Worm (Caenorhabditis elegans) whole organism, L1 larva: ENCODE results near the gene rps-12.

Experiments
- C34B4.2 ChIP-seq: sonication (generic microtip); optimal IDR thresholded peaks from 2 replicates; lab custom pipeline; 2017; ENCODE audit warnings: mild to moderate bottlenecking, missing genetic modification characterization, missing compliant biosample characterization
- Y116A8C.19 ChIP-seq: sonication (generic microtip); optimal IDR thresholded peaks from 2 replicates; lab custom pipeline; 2016; ENCODE audit warnings: missing compliant biosample characterization, missing genetic modification characterization, borderline replicate concordance
- blmp-1 ChIP-seq: fragments of 150-350 bp; optimal IDR thresholded peaks from 2 replicates; lab custom pipeline; 2014; ENCODE audit warnings: missing biosample characterization, missing genetic modification characterization
- ceh-8 ChIP-seq: fragments of 200-800 bp; sonication (Bioruptor generic); optimal IDR thresholded peaks from 2 replicates; lab custom pipeline; 2018; ENCODE audit warnings: mild to moderate bottlenecking, missing genetic modification characterization, moderate library complexity, missing compliant biosample characterization
- ceh-88 ChIP-seq: fragments of 200-800 bp; sonication (Bioruptor generic); IDR thresholded peaks from 2 replicates; pipeline ENCODE4 v1.3.6; 2022; ENCODE audit warnings: missing genetic modification characterization, missing compliant biosample characterization
- dpl-1 ChIP-seq, 3 experiments: fragments of 150-350 bp in 2 of 3; sonication (generic microtip) in 1 of 3; optimal IDR thresholded peaks; 2 replicates each; lab custom pipeline; 2014 to 2017; ENCODE audit warnings: missing biosample characterization in 3 of 3, missing genetic modification characterization in 3 of 3, missing genetic modification reagents in 3 of 3
- dsc-1 ChIP-seq: sonication (generic microtip); optimal IDR thresholded peaks from 2 replicates; lab custom pipeline; 2016; ENCODE audit warnings: mild to moderate bottlenecking, missing genetic modification characterization, missing compliant biosample characterization
- efl-1 ChIP-seq, 4 experiments: fragments of 150-350 bp; optimal IDR thresholded peaks in 3 of 4; peaks in 1 of 4; 1 replicate in 1 of 4; 2 replicates in 3 of 4; lab custom pipeline; 2014; ENCODE audit warnings: missing biosample characterization in 2 of 4, missing genetic modification characterization in 2 of 4, missing genetic modification reagents in 2 of 4
- fos-1 ChIP-seq: fragments of 150-350 bp; optimal IDR thresholded peaks from 2 replicates; lab custom pipeline; 2014; ENCODE audit warnings: missing biosample characterization, missing genetic modification characterization
- isw-1 ChIP-seq: fragments of 200-800 bp; sonication (Bioruptor generic); IDR thresholded peaks from 2 replicates; pipeline ENCODE4 v1.3.6; 2022; ENCODE audit warnings: missing genetic modification characterization, missing compliant biosample characterization
- lin-14 ChIP-seq: fragments of 200-800 bp; sonication (Bioruptor generic); optimal IDR thresholded peaks from 2 replicates; lab custom pipeline; 2018; ENCODE audit warnings: mild to moderate bottlenecking, missing genetic modification characterization, moderate library complexity, missing compliant biosample characterization
- lin-35 ChIP-seq, 2 experiments: fragments of 150-350 bp; optimal IDR thresholded peaks; 2 replicates each; lab custom pipeline; 2014; ENCODE audit warnings: missing biosample characterization in 2 of 2, missing genetic modification characterization in 2 of 2, missing genetic modification reagents in 2 of 2
- lin-39 ChIP-seq: fragments of 150-350 bp; optimal IDR thresholded peaks from 2 replicates; lab custom pipeline; 2014; ENCODE audit warnings: missing biosample characterization, missing genetic modification reagents, missing genetic modification characterization
- lsy-2 ChIP-seq, 2 experiments: fragments of 150-350 bp; optimal IDR thresholded peaks; 2 replicates each; lab custom pipeline; 2014; ENCODE audit warnings: missing biosample characterization in 2 of 2, missing genetic modification characterization in 2 of 2
- mdl-1 ChIP-seq, 2 experiments: fragments of 150-350 bp; optimal IDR thresholded peaks; 2 replicates each; lab custom pipeline; 2014 to 2017; ENCODE audit warnings: missing biosample characterization in 2 of 2, missing genetic modification characterization in 2 of 2, inconsistent platforms in 1 of 2
- mep-1 ChIP-seq: fragments of 150-350 bp; optimal IDR thresholded peaks from 2 replicates; lab custom pipeline; 2014; ENCODE audit warnings: missing biosample characterization, missing genetic modification characterization
- nhr-11 ChIP-seq: fragments of 150-350 bp; optimal IDR thresholded peaks from 2 replicates; lab custom pipeline; 2014; ENCODE audit warnings: missing biosample characterization, missing genetic modification characterization
- nhr-237 ChIP-seq: fragments of 150-350 bp; optimal IDR thresholded peaks from 2 replicates; lab custom pipeline; 2014; ENCODE audit warnings: missing biosample characterization, missing genetic modification characterization
- nhr-28 ChIP-seq: fragments of 150-350 bp; optimal IDR thresholded peaks from 2 replicates; lab custom pipeline; 2014; ENCODE audit warnings: missing biosample characterization, missing genetic modification characterization
- nhr-71 ChIP-seq: sonication (generic microtip); optimal IDR thresholded peaks from 2 replicates; lab custom pipeline; 2016; ENCODE audit warnings: mild to moderate bottlenecking, missing genetic modification characterization, moderate library complexity, missing compliant biosample characterization
- nhr-76 ChIP-seq: sonication (generic microtip); optimal IDR thresholded peaks from 2 replicates; lab custom pipeline; 2017; ENCODE audit warnings: missing biosample characterization, missing genetic modification characterization
- nhr-77 ChIP-seq: fragments of 150-350 bp; optimal IDR thresholded peaks from 2 replicates; lab custom pipeline; 2014; ENCODE audit warnings: missing biosample characterization, missing genetic modification characterization
- nhr-84 ChIP-seq: sonication (generic microtip); optimal IDR thresholded peaks from 2 replicates; lab custom pipeline; 2017; ENCODE audit warnings: missing biosample characterization, missing genetic modification characterization
- nhr-85 ChIP-seq: sonication (generic microtip); peaks from one replicate; lab custom pipeline; 2016; ENCODE audit warnings: missing genetic modification characterization, inconsistent platforms, missing compliant biosample characterization
- nhr-90 ChIP-seq: sonication (generic microtip); optimal IDR thresholded peaks from 2 replicates; lab custom pipeline; 2016; ENCODE audit warnings: mild to moderate bottlenecking, missing genetic modification characterization, missing compliant biosample characterization; ENCODE audit not compliant: poor library complexity
- sptf-1 ChIP-seq: fragments of 150-350 bp; optimal IDR thresholded peaks from 2 replicates; lab custom pipeline; 2014; ENCODE audit warnings: missing biosample characterization, missing genetic modification characterization
- sup-37 ChIP-seq: fragments of 200-800 bp; sonication (Bioruptor generic); optimal IDR thresholded peaks from 2 replicates; lab custom pipeline; 2018; ENCODE audit warnings: mild to moderate bottlenecking, missing genetic modification characterization, missing compliant biosample characterization
- tbx-2 ChIP-seq: sonication (generic microtip); optimal IDR thresholded peaks from 2 replicates; lab custom pipeline; 2016; ENCODE audit warnings: missing genetic modification characterization, missing compliant biosample characterization
- unc-130 ChIP-seq: fragments of 150-350 bp; optimal IDR thresholded peaks from 2 replicates; lab custom pipeline; 2017; ENCODE audit warnings: missing biosample characterization, missing genetic modification characterization, inconsistent platforms
- unc-62 ChIP-seq: fragments of 150-350 bp; optimal IDR thresholded peaks from 2 replicates; lab custom pipeline; 2014; ENCODE audit warnings: missing biosample characterization, missing genetic modification reagents, missing genetic modification characterization
- zag-1 ChIP-seq: fragments of 150-350 bp; optimal IDR thresholded peaks from 2 replicates; lab custom pipeline; 2014; ENCODE audit warnings: missing biosample characterization, missing genetic modification characterization
- zip-4 ChIP-seq: fragments of 200-800 bp; sonication (Bioruptor generic); optimal IDR thresholded peaks from 2 replicates; lab custom pipeline; 2018; ENCODE audit warnings: mild to moderate bottlenecking, missing genetic modification characterization, moderate library complexity, missing compliant biosample characterization
- ztf-4 ChIP-seq: fragments of 150-350 bp; optimal IDR thresholded peaks from 2 replicates; lab custom pipeline; 2014; ENCODE audit warnings: missing biosample characterization, missing genetic modification characterization

rps-12 gene

DNA sequence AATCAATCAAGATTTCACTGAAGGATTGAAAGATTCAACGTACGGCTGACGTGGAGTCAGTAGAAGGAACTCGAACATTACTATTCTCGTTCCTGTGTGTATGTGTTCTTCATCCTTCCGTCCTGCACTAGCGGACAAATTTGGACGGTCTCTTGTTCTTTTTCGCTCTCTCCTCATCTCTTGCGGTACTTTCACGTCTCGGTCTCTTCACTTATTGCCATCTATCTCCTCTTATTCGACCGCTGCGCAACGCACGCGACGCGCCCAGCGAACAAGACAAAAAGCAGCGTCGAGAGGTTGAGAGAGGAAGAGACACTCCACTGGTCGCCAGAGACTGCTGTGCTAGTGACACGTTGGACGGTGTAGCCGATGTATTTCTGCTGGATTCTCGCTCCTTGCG is 36.4 kb downstream of the rps-12 start (continued):
- TF ChIP-seq nhr-85 (tag; lab: Kevin White, UChicago) (no peak), efl-1 (optimal IDR thresholded peaks at IDR 0.05; lab: Kevin White, UChicago) (peak; percentile 68 to 83), efl-1 (GFP tag; optimal IDR thresholded peaks at IDR 0.05 in 1 of 2; lab: Kevin White, UChicago) (peak; percentile 30 to 96), lin-39 (tag; lab: Kevin White, UChicago) (no peak), nhr-76 (tag; lab: Kevin White, UChicago) (no peak), nhr-237 (tag; lab: Kevin White, UChicago) (no peak), unc-130 (tag; lab: Kevin White, UChicago) (no peak), ztf-4 (no peak), nhr-11 (tag; lab: Kevin White, UChicago) (no peak), zip-4 (GFP tag; lab: Kevin White, UChicago) (no peak), dsc-1 (tag; lab: Kevin White, UChicago) (peak; percentile 30), sptf-1 (no peak), mep-1 (tag; lab: Kevin White, UChicago) (peak; percentile 74), blmp-1 (tag; lab: Kevin White, UChicago) (peak; percentile 52), lin-35 (GFP tag; optimal IDR thresholded peaks at IDR 0.05; lab: Kevin White, UChicago) (peak; percentile 55 to 64), nhr-71 (tag; lab: Kevin White, UChicago) (peak; percentile 58), dpl-1 (GFP tag; optimal IDR thresholded peaks at IDR 0.05; lab: Kevin White, UChicago) (peak in 2 of 3 experiments; percentile 49 to 62), nhr-77 (tag; lab: Kevin White, UChicago) (peak; percentile 43)

DNA sequence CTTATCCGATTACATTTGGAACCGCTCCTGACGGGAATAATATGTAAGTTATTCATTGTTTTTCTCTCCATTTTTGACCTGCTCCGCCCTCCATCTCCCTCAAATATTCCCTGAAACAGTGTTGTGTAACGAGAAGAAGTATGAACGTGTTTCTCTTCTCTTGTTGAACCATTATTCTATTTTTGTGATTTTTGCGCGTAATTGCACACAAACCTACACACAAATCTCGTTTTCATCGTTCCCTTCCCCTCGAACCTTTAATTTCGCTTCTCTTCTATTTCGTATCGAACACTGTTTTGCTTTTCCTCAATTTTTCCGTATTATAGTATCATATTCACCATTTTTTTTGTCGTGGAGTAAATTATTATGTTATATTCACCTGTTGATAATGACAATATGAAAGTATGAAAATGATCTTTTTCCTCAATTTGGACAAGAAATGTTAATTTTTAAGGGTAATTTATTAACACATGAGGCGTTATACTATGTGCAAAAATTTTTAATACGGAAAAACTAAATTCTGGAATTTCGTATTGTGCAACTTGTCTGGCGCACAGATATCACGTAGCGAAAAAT is 38.2 kb downstream of the rps-12 start:
- TF ChIP-seq C34B4.2 (tag; lab: Kevin White, UChicago) (no peak), nhr-237 (tag; lab: Kevin White, UChicago) (no peak), ceh-8 (no peak), nhr-84 (tag; lab: Kevin White, UChicago) (no peak), nhr-28 (tag; lab: Kevin White, UChicago) (no peak), sup-37 (no peak)

DNA sequence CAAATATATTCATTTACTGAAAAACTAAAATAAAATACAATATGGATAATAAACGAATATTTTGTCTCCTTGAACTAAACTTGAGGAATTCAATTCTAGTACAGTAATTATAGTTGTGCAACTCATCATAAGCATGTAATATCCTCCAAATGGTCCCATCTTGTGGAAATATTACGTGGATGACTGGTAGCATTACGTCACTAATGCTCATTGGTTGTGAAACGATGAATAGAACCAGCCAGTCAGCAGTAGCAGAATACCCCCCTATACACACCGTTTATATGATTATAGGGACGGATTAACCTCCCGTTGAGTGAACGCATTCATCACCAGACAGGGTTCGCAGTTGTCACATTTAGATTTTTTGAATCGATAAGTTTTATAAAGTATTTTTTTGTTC is 39.3 kb downstream of the rps-12 start:
- no peak for TF ChIP-seq nhr-90 (tag; lab: Kevin White, UChicago)
- TF ChIP-seq fos-1 (tag; lab: Kevin White, UChicago): no peak
- no peak for TF ChIP-seq Y116A8C.19 (tag; lab: Kevin White, UChicago)
- no peak for TF ChIP-seq zag-1 (tag; lab: Kevin White, UChicago)
- TF ChIP-seq ztf-4: no peak
- TF ChIP-seq sup-37: no peak
- no peak for TF ChIP-seq unc-62 (GFP tag; lab: Kevin White, UChicago)
- no peak for TF ChIP-seq mdl-1 (tag; optimal IDR thresholded peaks at IDR 0.05; lab: Kevin White, UChicago)
- TF ChIP-seq ceh-88 (GFP tag; lab: Robert Waterston, UW): no peak
- TF ChIP-seq isw-1 (GFP tag; lab: Robert Waterston, UW): no peak
- TF ChIP-seq, all 84 proteins: peak for 0

DNA sequence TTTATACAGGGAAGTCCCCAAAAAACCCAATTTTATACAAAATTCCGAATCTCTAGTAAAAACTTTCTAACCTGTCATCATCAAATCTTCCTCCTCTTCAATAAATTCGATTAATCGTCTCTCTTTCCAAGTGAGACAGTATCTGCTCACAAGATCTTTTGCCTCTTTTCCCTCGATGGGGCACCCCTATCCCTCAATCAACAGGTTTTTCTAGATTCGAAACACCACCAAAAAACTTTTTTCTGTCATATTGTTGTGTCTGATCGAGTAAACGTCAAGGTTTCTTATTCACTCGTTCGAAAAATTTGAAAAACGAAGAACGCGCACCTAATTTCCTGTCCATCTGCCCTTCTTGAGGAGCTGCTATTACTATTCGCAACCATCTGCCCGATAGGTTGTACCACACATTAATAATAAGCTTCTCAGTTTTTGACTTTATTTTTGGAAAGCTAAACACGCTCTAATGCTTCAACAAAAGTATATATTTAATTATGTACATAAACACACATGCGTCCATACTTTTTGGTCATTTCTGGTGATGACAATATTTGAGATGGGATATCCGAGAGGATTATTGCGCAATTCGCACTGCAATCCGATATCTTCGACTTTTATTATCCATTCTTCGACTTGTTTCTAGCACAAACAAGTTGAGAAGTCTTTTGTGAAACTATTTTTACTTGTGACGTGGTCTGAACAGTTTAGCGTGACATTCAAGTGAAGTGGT is 40.2 kb downstream of the rps-12 start:
- peak; percentile 24 for TF ChIP-seq lin-14
- TF ChIP-seq nhr-85 (tag; lab: Kevin White, UChicago): peak; percentile 70
- TF ChIP-seq tbx-2 (tag; lab: Kevin White, UChicago): no peak
- peak; percentile 6 for TF ChIP-seq blmp-1 (tag; lab: Kevin White, UChicago)
- TF ChIP-seq, all 84 proteins: peak for 3

DNA sequence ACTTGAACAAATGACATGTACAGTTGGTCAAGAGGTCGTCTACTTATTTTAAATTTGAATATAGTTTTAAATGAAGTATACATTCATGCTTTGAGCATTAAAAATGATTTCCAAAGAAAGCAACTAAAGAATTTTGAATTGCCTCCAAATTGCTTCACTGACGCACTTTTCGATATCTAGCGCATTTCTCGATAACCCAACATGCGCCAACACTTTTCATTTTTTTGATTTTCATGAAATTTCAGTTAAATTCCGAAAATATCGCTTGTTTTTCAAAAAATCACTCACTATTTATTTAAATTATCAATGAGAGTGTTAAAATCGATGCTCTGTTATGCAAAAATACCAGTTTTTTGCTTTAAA is 40.7 kb downstream of the rps-12 start:
- peak; percentile 76 to 81 for TF ChIP-seq lin-35 (GFP tag; optimal IDR thresholded peaks at IDR 0.05; lab: Kevin White, UChicago)
- no peak for TF ChIP-seq sptf-1
- TF ChIP-seq dpl-1 (GFP tag; optimal IDR thresholded peaks at IDR 0.05; lab: Kevin White, UChicago): peak; percentile 46 to 80 (median 71)
- TF ChIP-seq lsy-2 (tag; optimal IDR thresholded peaks at IDR 0.05; lab: Kevin White, UChicago): peak in 1 of 2 experiments; percentile 4
- peak; percentile 75 to 98 for TF ChIP-seq efl-1 (optimal IDR thresholded peaks at IDR 0.05; lab: Kevin White, UChicago)
- TF ChIP-seq efl-1 (GFP tag; optimal IDR thresholded peaks at IDR 0.05 in 1 of 2; lab: Kevin White, UChicago): peak; percentile 72 to 96
